Worm (Caenorhabditis elegans): ENCODE data around the gene Y54E2A.4.
A peak's percentile ranks its signal among the peaks of the same experiment; 100 is the strongest.

Y54E2A.4 gene

ce11 chrII:14804259-14804899 lies 50.0 kb downstream of the Y54E2A.4 start, which contains the start of gene W01D2.3 (continued):
- TF ChIP-seq T26A5.8 (tag; optimal IDR thresholded peaks at IDR 0.05) (no peak), efl-1 (GFP tag; optimal IDR thresholded peaks at IDR 0.05) (no peak), xnd-1 (tag; optimal IDR thresholded peaks at IDR 0.05) (peak; percentile 39), Y67H2A.10 (GFP tag; conservative IDR thresholded peaks at IDR 0.05) (no peak), lin-26 (GFP tag; IDR thresholded peaks at IDR 0.05) (peak; percentile 69; the same call in 1 of the 2 replicates), nhr-120 (GFP tag; IDR thresholded peaks at IDR 0.05) (peak; percentile 9; the same call in 1 of the 2 replicates), ztf-6 (GFP tag; IDR thresholded peaks at IDR 0.05) (no peak), mcd-1 (GFP tag; IDR thresholded peaks at IDR 0.05) (peak; percentile 68; the same call in 1 of the 2 replicates), B0035.1 (tag; optimal IDR thresholded peaks at IDR 0.05) (peak; percentile 49), B0019.2 (GFP tag; conservative IDR thresholded peaks at IDR 0.05) (no peak), ztf-26 (tag; optimal IDR thresholded peaks at IDR 0.05) (peak; percentile 75), him-1 (tag; optimal IDR thresholded peaks at IDR 0.05) (no peak), sea-2 (GFP tag; IDR thresholded peaks at IDR 0.05) (no peak), tbx-9 (tag; optimal IDR thresholded peaks at IDR 0.05; ENCODE audit: borderline replicate concordance) (no peak), mes-4 (tag; optimal IDR thresholded peaks at IDR 0.05) (no peak), unc-130 (GFP tag; optimal IDR thresholded peaks at IDR 0.05) (peak; percentile 20), mxl-1 (tag; optimal IDR thresholded peaks at IDR 0.05) (no peak), Y53F4B.3 (GFP tag; IDR thresholded peaks at IDR 0.05) (no peak), hmg-20 (GFP tag; IDR thresholded peaks at IDR 0.05) (no peak), nhr-179 (tag; optimal IDR thresholded peaks at IDR 0.05) (no peak), madf-3 (GFP tag; IDR thresholded peaks at IDR 0.05) (no peak), mel-28 (tag; optimal IDR thresholded peaks at IDR 0.05; ENCODE audit: borderline replicate concordance) (peak; percentile 58), ccch-3 (GFP tag; optimal IDR thresholded peaks at IDR 0.05) (no peak), C06A6.2 (GFP tag; conservative IDR thresholded peaks at IDR 0.05) (peak; percentile 55; the same call in 1 of the 2 replicates), unc-62 (GFP tag; optimal IDR thresholded peaks at IDR 0.05) (peak; percentile 0), lin-35 (GFP tag; optimal IDR thresholded peaks at IDR 0.05) (peak in 1 of 3 experiments; percentile 65), F33H1.4 (GFP tag; IDR thresholded peaks at IDR 0.05) (no peak), dox-1 (GFP tag; IDR thresholded peaks at IDR 0.05) (peak; percentile 76), B0336.3 (GFP tag; IDR thresholded peaks at IDR 0.05) (no peak; the same call in 1 of the 2 replicates), attf-3 (GFP tag; conservative IDR thresholded peaks at IDR 0.05) (no peak), Y56A3A.18 (GFP tag; IDR thresholded peaks at IDR 0.05) (0 out of 2 replicates have a peak, but pooled peaks have one; percentile 44), pha-4 (tag; optimal IDR thresholded peaks at IDR 0.05) (no peak), nfya-1 (tag; optimal IDR thresholded peaks at IDR 0.05; ENCODE audit: borderline replicate concordance, insufficient read depth) (no peak)

- TF ChIP-seq xnd-1 (tag; optimal IDR thresholded peaks at IDR 0.05): no peak
- TF ChIP-seq lsy-27 (tag; optimal IDR thresholded peaks at IDR 0.05; ENCODE audit: borderline replicate concordance, insufficient read depth): no peak
These were observed 51.3 kb downstream of the Y54E2A.4 start, which contains the start of gene srt-11 for ce11 chrII:14805686-14806085. srt-11 (plus strand) TSS chrII:14805986.

ce11 chrII:14808686-14809085 lies 54.3 kb downstream of the Y54E2A.4 start, which contains the start of gene W01D2.6:
W01D2.6 (plus strand) TSS chrII:14808986.
- no peak for TF ChIP-seq aptf-2 (GFP tag; conservative IDR thresholded peaks at IDR 0.05)
- no peak for TF ChIP-seq zfh-2 (GFP tag; conservative IDR thresholded peaks at IDR 0.05)
- TF ChIP-seq mes-4 (tag; optimal IDR thresholded peaks at IDR 0.05): no peak
- TF ChIP-seq sea-2 (GFP tag; IDR thresholded peaks at IDR 0.05): no peak
- TF ChIP-seq akir-1 (GFP tag; optimal IDR thresholded peaks at IDR 0.05): no peak
